Fruit fly (Drosophila melanogaster): Measurements from ENCODE around the gene Atg8a.

The Atg8a gene

DNA sequence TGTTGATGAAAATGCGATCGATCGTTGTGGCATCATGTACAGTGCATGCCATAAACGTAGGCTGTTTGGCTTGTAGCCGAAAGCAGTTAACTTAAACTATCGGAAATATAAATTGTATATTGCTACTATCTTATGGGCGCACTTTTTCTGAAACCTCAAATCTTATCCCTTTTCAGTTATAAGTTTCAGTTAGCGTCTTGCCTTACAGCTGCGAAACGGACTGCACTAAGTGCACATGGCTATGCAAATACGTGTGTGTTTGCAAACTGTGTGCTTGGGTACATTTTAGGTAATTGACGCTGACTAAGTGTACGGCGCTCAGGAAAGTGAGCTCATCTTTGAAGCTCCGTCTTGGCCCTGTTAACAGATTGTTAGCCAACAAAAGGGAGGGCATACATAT lies 7.6 kb upstream of the Atg8a start (continued):
- no peak for TF ChIP-seq BtbVII (GFP tag; optimal IDR thresholded peaks at IDR 0.05)
- TF ChIP-seq CG14860 (GFP tag; IDR thresholded peaks at IDR 0.05; ENCODE audit: partially characterized antibody): no peak
- no peak for TF ChIP-seq Camta (GFP tag; optimal IDR thresholded peaks at IDR 0.05)
- TF ChIP-seq CG31388 (GFP tag; optimal IDR thresholded peaks at IDR 0.05): no peak
- peak; percentile 21; the same call in 1 of the 4 replicates for TF ChIP-seq Gug (GFP tag; IDR thresholded peaks at IDR 0.05)
- no peak for TF ChIP-seq Lpt (GFP tag; optimal IDR thresholded peaks at IDR 0.05)
- TF ChIP-seq ind (GFP tag; optimal IDR thresholded peaks at IDR 0.05): peak; percentile 44
- no peak for TF ChIP-seq Dfd (GFP tag; optimal IDR thresholded peaks at IDR 0.05)
- peak; percentile 14 for TF ChIP-seq slp2 (GFP tag; optimal IDR thresholded peaks at IDR 0.05)
- no peak for TF ChIP-seq CG7963 (GFP tag; IDR thresholded peaks at IDR 0.05; ENCODE audit: partially characterized antibody)
- no peak for TF ChIP-seq prd (optimal IDR thresholded peaks at IDR 0.05)
- TF ChIP-seq prd (GFP tag; IDR thresholded peaks at IDR 0.05): peak; percentile 61; the same call in 2 of the 3 replicates
- no peak for TF ChIP-seq tup (GFP tag; optimal IDR thresholded peaks at IDR 0.05)
- no peak for TF ChIP-seq kay (GFP tag; optimal IDR thresholded peaks at IDR 0.05)
- TF ChIP-seq dmrt11E (tag; optimal IDR thresholded peaks at IDR 0.05): no peak
- no peak for TF ChIP-seq Dll (GFP tag; IDR thresholded peaks at IDR 0.05; ENCODE audit: partially characterized antibody)
- TF ChIP-seq CG10321 (GFP tag; IDR thresholded peaks at IDR 0.05): no peak
- TF ChIP-seq CG4820 (GFP tag; optimal IDR thresholded peaks at IDR 0.05): no peak
- TF ChIP-seq CG10267 (tag; optimal IDR thresholded peaks at IDR 0.05): no peak
- TF ChIP-seq CG4404 (GFP tag; IDR thresholded peaks at IDR 0.05): no peak
- no peak for TF ChIP-seq Spps (tag; optimal IDR thresholded peaks at IDR 0.05)
- peak; percentile 44 for TF ChIP-seq CoRest (tag; optimal IDR thresholded peaks at IDR 0.05)
- no peak for TF ChIP-seq Dek (tag; optimal IDR thresholded peaks at IDR 0.05)
- TF ChIP-seq bab2 (GFP tag; optimal IDR thresholded peaks at IDR 0.05): no peak
- TF ChIP-seq CG15011 (GFP tag; optimal IDR thresholded peaks at IDR 0.05): no peak
- no peak for TF ChIP-seq pan (optimal IDR thresholded peaks at IDR 0.05)
- peak in 1 of 2 experiments; percentile 71 for TF ChIP-seq pan (GFP tag; optimal IDR thresholded peaks at IDR 0.05 in 1 of 2, IDR thresholded peaks at IDR 0.05 in 1 of 2)
- no peak for TF ChIP-seq amos (GFP tag; IDR thresholded peaks at IDR 0.05; ENCODE audit: partially characterized antibody)
- no peak for TF ChIP-seq CG10959 (GFP tag; IDR thresholded peaks at IDR 0.05)
- peak; percentile 3 for TF ChIP-seq CG6765 (GFP tag; optimal IDR thresholded peaks at IDR 0.05)
- TF ChIP-seq CG10462 (GFP tag; optimal IDR thresholded peaks at IDR 0.05): no peak
- TF ChIP-seq CG16779 (GFP tag; IDR thresholded peaks at IDR 0.05): no peak
- peak; percentile 46 for TF ChIP-seq CG6689 (GFP tag; IDR thresholded peaks at IDR 0.05)
- peak; percentile 49; the same call in 1 of the 3 replicates for TF ChIP-seq H15 (GFP tag; IDR thresholded peaks at IDR 0.05)
- peak; percentile 76 for TF ChIP-seq CG11504 (tag; optimal IDR thresholded peaks at IDR 0.05)
- no peak for TF ChIP-seq CG8765 (GFP tag; IDR thresholded peaks at IDR 0.05)
- no peak for TF ChIP-seq gcm (GFP tag; optimal IDR thresholded peaks at IDR 0.05)
- TF ChIP-seq Oaz (GFP tag; IDR thresholded peaks at IDR 0.05): peak; percentile 43; the same call in 1 of the 2 replicates
- TF ChIP-seq schlank (tag; optimal IDR thresholded peaks at IDR 0.05): no peak
- no peak for TF ChIP-seq CG2202 (tag; optimal IDR thresholded peaks at IDR 0.05)
- no peak for TF ChIP-seq Max (GFP tag; optimal IDR thresholded peaks at IDR 0.05)
- TF ChIP-seq Hr51 (GFP tag; optimal IDR thresholded peaks at IDR 0.05): peak in 1 of 2 experiments; percentile 64
- no peak for TF ChIP-seq CG9876 (GFP tag; optimal IDR thresholded peaks at IDR 0.05)
- peak; percentile 66 for TF ChIP-seq Rfx (GFP tag; IDR thresholded peaks at IDR 0.05)
- peak; percentile 76; the same call in 2 of the 3 replicates for TF ChIP-seq so (GFP tag; IDR thresholded peaks at IDR 0.05)
- no peak for TF ChIP-seq Poxn (GFP tag; IDR thresholded peaks at IDR 0.05)
- TF ChIP-seq gfzf (GFP tag; optimal IDR thresholded peaks at IDR 0.05): no peak
- no peak for TF ChIP-seq Elba2 (GFP tag; optimal IDR thresholded peaks at IDR 0.05)
- TF ChIP-seq emc (GFP tag; optimal IDR thresholded peaks at IDR 0.05): no peak
- TF ChIP-seq ase (GFP tag; IDR thresholded peaks at IDR 0.05): peak; percentile 65; the same call in 2 of the 3 replicates
- no peak for TF ChIP-seq hbn (GFP tag; IDR thresholded peaks at IDR 0.05; ENCODE audit: partially characterized antibody)
- peak in 1 of 2 experiments; percentile 14 for TF ChIP-seq chif (GFP tag; optimal IDR thresholded peaks at IDR 0.05)
